Worm (Caenorhabditis elegans) whole organism, L4 larva: ENCODE data around the gene C13G3.1.

ENCODE experiments used
- T20F7.1 ChIP-seq: fragments of 200-800 bp; sonication (Bioruptor generic); optimal IDR thresholded peaks from 2 replicates; lab custom pipeline; 2018; ENCODE audit warnings: mild to moderate bottlenecking, missing genetic modification characterization, missing compliant biosample characterization
- Y48G9A.11 ChIP-seq: fragments of 200-800 bp; sonication (Bioruptor generic); IDR thresholded peaks from 2 replicates; pipeline ENCODE4 v1.3.6; 2022; ENCODE audit warnings: missing genetic modification reagents, missing genetic modification characterization, missing compliant biosample characterization
- Y5F2A.4 ChIP-seq: fragments of 200-800 bp; sonication (Bioruptor generic); optimal IDR thresholded peaks from 2 replicates; lab custom pipeline; 2018; ENCODE audit warnings: mild to moderate bottlenecking, missing genetic modification characterization, missing compliant biosample characterization
- Y75B8A.6 ChIP-seq: fragments of 200-800 bp; sonication (Bioruptor generic); IDR thresholded peaks from 2 replicates; pipeline ENCODE4 v1.3.6; 2022; ENCODE audit warnings: missing genetic modification reagents, missing genetic modification characterization, missing compliant biosample characterization
- ama-1 ChIP-seq: fragments of 150-350 bp; optimal IDR thresholded peaks from 2 replicates; lab custom pipeline; 2014; ENCODE audit warnings: inconsistent platforms, mixed read lengths
- attf-4 ChIP-seq: sonication (generic microtip); optimal IDR thresholded peaks from 3 replicates; lab custom pipeline; 2017; ENCODE audit warnings: missing biosample characterization, missing genetic modification characterization
- ceh-20 ChIP-seq: fragments of 200-800 bp; sonication (Bioruptor generic); IDR thresholded peaks from 2 replicates; pipeline ENCODE4 v1.3.6; 2022; ENCODE audit warnings: missing genetic modification reagents, missing genetic modification characterization, missing compliant biosample characterization
- ceh-28 ChIP-seq: fragments of 150-350 bp; optimal IDR thresholded peaks from 2 replicates; lab custom pipeline; 2014; ENCODE audit warnings: missing biosample characterization, missing genetic modification reagents, missing genetic modification characterization
- ceh-62 ChIP-seq: sonication (generic microtip); optimal IDR thresholded peaks from 2 replicates; lab custom pipeline; 2017; ENCODE audit warnings: missing biosample characterization, missing genetic modification characterization
- cey-2 ChIP-seq: sonication (generic microtip); optimal IDR thresholded peaks from 3 replicates; lab custom pipeline; 2017; ENCODE audit warnings: missing genetic modification characterization, mild to moderate bottlenecking, missing compliant biosample characterization, antibody characterized with exemption, borderline replicate concordance; ENCODE audit not compliant: insufficient read depth
- daf-12 ChIP-seq: fragments of 150-350 bp; optimal IDR thresholded peaks from 2 replicates; lab custom pipeline; 2014; ENCODE audit warnings: missing biosample characterization, missing genetic modification reagents, missing genetic modification characterization
- daf-16 ChIP-seq, 3 experiments: sonication (generic microtip); optimal IDR thresholded peaks; 2 replicates each; lab custom pipeline; 2016 to 2017; ENCODE audit warnings: missing genetic modification characterization in 3 of 3, missing genetic modification reagents in 3 of 3, mild to moderate bottlenecking in 2 of 3, missing compliant biosample characterization in 2 of 3, missing biosample characterization in 1 of 3, moderate library complexity in 1 of 3
- dmd-6 ChIP-seq: fragments of 200-800 bp; sonication (Bioruptor generic); IDR thresholded peaks from 2 replicates; pipeline ENCODE4 v1.3.6; 2022; ENCODE audit warnings: missing genetic modification reagents, missing genetic modification characterization, missing compliant biosample characterization
- dve-1 ChIP-seq: sonication (generic microtip); optimal IDR thresholded peaks from 2 replicates; lab custom pipeline; 2017; ENCODE audit warnings: antibody characterized with exemption, mild to moderate bottlenecking, missing genetic modification characterization, missing compliant biosample characterization; ENCODE audit not compliant: insufficient read depth
- fos-1 ChIP-seq: fragments of 150-350 bp; optimal IDR thresholded peaks from 2 replicates; lab custom pipeline; 2014; ENCODE audit warnings: missing biosample characterization, missing genetic modification characterization
- hlh-11 ChIP-seq: fragments of 200-800 bp; sonication (Bioruptor generic); optimal IDR thresholded peaks from 2 replicates; lab custom pipeline; 2018; ENCODE audit warnings: mild to moderate bottlenecking, missing genetic modification characterization, missing compliant biosample characterization
- lin-1 ChIP-seq: fragments of 200-800 bp; sonication (Bioruptor generic); IDR thresholded peaks from 2 replicates; pipeline ENCODE4 v1.3.6; 2022; ENCODE audit warnings: missing genetic modification reagents, missing genetic modification characterization, missing compliant biosample characterization
- lin-29 ChIP-seq: fragments of 200-800 bp; sonication (Bioruptor generic); IDR thresholded peaks from 2 replicates; pipeline ENCODE4 v1.3.6; 2022; ENCODE audit warnings: missing genetic modification reagents, missing genetic modification characterization, missing compliant biosample characterization
- lin-39 ChIP-seq: fragments of 150-350 bp; optimal IDR thresholded peaks from 2 replicates; lab custom pipeline; 2014; ENCODE audit warnings: missing biosample characterization, missing genetic modification reagents, missing genetic modification characterization
- lir-3 ChIP-seq: sonication (generic microtip); optimal IDR thresholded peaks from 2 replicates; lab custom pipeline; 2016; ENCODE audit warnings: mild to moderate bottlenecking, missing genetic modification characterization, missing compliant biosample characterization
- madf-5 ChIP-seq, 2 experiments: fragments of 200-800 bp; sonication (Bioruptor generic); IDR thresholded peaks; 2 replicates each; pipeline ENCODE4 v1.3.6; 2022; ENCODE audit warnings: missing compliant biosample characterization in 2 of 2, missing genetic modification characterization in 2 of 2
- mdt-29 ChIP-seq: fragments of 200-800 bp; sonication (Bioruptor generic); IDR thresholded peaks from 2 replicates; pipeline ENCODE4 v1.3.6; 2022; ENCODE audit warnings: missing genetic modification reagents, missing genetic modification characterization, missing compliant biosample characterization
- mxl-2 ChIP-seq: fragments of 200-800 bp; sonication (Bioruptor generic); conservative IDR thresholded peaks from 2 replicates; pipeline ENCODE4 v1.3.6; 2022; ENCODE audit warnings: missing genetic modification reagents, missing genetic modification characterization, missing compliant biosample characterization
- nhr-102 ChIP-seq: sonication (generic microtip); optimal IDR thresholded peaks from 2 replicates; lab custom pipeline; 2016; ENCODE audit warnings: mild to moderate bottlenecking, missing genetic modification characterization, moderate library complexity, missing compliant biosample characterization
- nhr-11 ChIP-seq: fragments of 150-350 bp; optimal IDR thresholded peaks from 2 replicates; lab custom pipeline; 2014; ENCODE audit warnings: missing biosample characterization, missing genetic modification characterization
- nhr-111 ChIP-seq: fragments of 200-800 bp; sonication (Bioruptor generic); optimal IDR thresholded peaks from 2 replicates; lab custom pipeline; 2018; ENCODE audit warnings: mild to moderate bottlenecking, missing genetic modification characterization, missing compliant biosample characterization
- nhr-237 ChIP-seq: sonication (generic microtip); optimal IDR thresholded peaks from 2 replicates; lab custom pipeline; 2017; ENCODE audit warnings: missing biosample characterization, missing genetic modification characterization
- nhr-28 ChIP-seq: fragments of 150-350 bp; optimal IDR thresholded peaks from 2 replicates; lab custom pipeline; 2014; ENCODE audit warnings: missing biosample characterization, missing genetic modification characterization
- nhr-77 ChIP-seq: fragments of 150-350 bp; optimal IDR thresholded peaks from 2 replicates; lab custom pipeline; 2014; ENCODE audit warnings: missing biosample characterization, missing genetic modification characterization
- php-3 ChIP-seq: fragments of 200-800 bp; sonication (Bioruptor generic); IDR thresholded peaks from 2 replicates; pipeline ENCODE4 v1.3.6; 2022; ENCODE audit warnings: missing genetic modification reagents, missing genetic modification characterization, missing compliant biosample characterization
- pqm-1 ChIP-seq: sonication (generic microtip); optimal IDR thresholded peaks from 2 replicates; lab custom pipeline; 2017; ENCODE audit warnings: missing biosample characterization, missing genetic modification characterization
- sdz-12 ChIP-seq: fragments of 200-800 bp; sonication (Bioruptor generic); optimal IDR thresholded peaks from 2 replicates; lab custom pipeline; 2018; ENCODE audit warnings: mild to moderate bottlenecking, missing genetic modification characterization, missing compliant biosample characterization
- snpc-4 ChIP-seq: fragments of 150-350 bp; optimal IDR thresholded peaks from 2 replicates; lab custom pipeline; 2014; ENCODE audit warnings: missing biosample characterization, missing genetic modification characterization
- tra-1 ChIP-seq: fragments of 200-800 bp; sonication (Bioruptor generic); IDR thresholded peaks from 2 replicates; pipeline ENCODE4 v1.3.6; 2022; ENCODE audit warnings: missing genetic modification reagents, missing genetic modification characterization, missing compliant biosample characterization
- zag-1 ChIP-seq: fragments of 150-350 bp; optimal IDR thresholded peaks from 2 replicates; lab custom pipeline; 2014; ENCODE audit warnings: missing biosample characterization, missing genetic modification characterization
- ztf-7 ChIP-seq: fragments of 150-350 bp; optimal IDR thresholded peaks from 2 replicates; lab custom pipeline; 2014; ENCODE audit warnings: missing biosample characterization, missing genetic modification characterization

The C13G3.1 gene

ce11 chrV:11009124-11009524, 3.1 kb downstream of the C13G3.1 start (continued):
- TF ChIP-seq dve-1 (tag; lab: Kevin White, UChicago), result peak; percentile 38
- peak; percentile 78 for TF ChIP-seq tra-1 (GFP tag; lab: Robert Waterston, UW)
- TF ChIP-seq mxl-2 (GFP tag; lab: Robert Waterston, UW), result 0 out of 2 replicates have a peak, but pooled peaks have one; percentile 38
- TF ChIP-seq lir-3 (tag; lab: Kevin White, UChicago), result no peak
- TF ChIP-seq dmd-6 (GFP tag; lab: Robert Waterston, UW), result peak; percentile 96
- TF ChIP-seq T20F7.1 (GFP tag; lab: Kevin White, UChicago), result peak; percentile 45
- no peak for TF ChIP-seq lin-29 (GFP tag; lab: Robert Waterston, UW)
- peak; percentile 22; the same call in 1 of the 2 replicates for TF ChIP-seq ceh-20

- TF ChIP-seq sdz-12 (GFP tag; lab: Kevin White, UChicago) (no peak), snpc-4 (tag; lab: Kevin White, UChicago) (no peak), nhr-28 (tag; lab: Kevin White, UChicago) (peak; percentile 63), dve-1 (tag; lab: Kevin White, UChicago) (peak; percentile 38), lin-1 (0 out of 2 replicates have a peak, but pooled peaks have one; percentile 26), php-3 (0 out of 2 replicates have a peak, but pooled peaks have one; percentile 53), Y75B8A.6 (GFP tag; lab: Robert Waterston, UW) (no peak), tra-1 (GFP tag; lab: Robert Waterston, UW) (0 out of 2 replicates have a peak, but pooled peaks have one; percentile 19), dmd-6 (GFP tag; lab: Robert Waterston, UW) (peak; percentile 88), attf-4 (tag; lab: Kevin White, UChicago) (no peak), pqm-1 (peak; percentile 27), ceh-62 (no peak), daf-16 (GFP tag; optimal IDR thresholded peaks at IDR 0.05; lab: Kevin White, UChicago) (no peak), daf-16 (tag; optimal IDR thresholded peaks at IDR 0.05; lab: Kevin White, UChicago) (peak; percentile 63), cey-2 (tag; lab: Kevin White, UChicago) (no peak), ceh-28 (tag; lab: Kevin White, UChicago) (no peak), hlh-11 (tag; lab: Kevin White, UChicago) (peak; percentile 65), nhr-77 (tag; lab: Kevin White, UChicago) (peak; percentile 62)
Observed at ce11 chrV:11007651-11008050, 4.6 kb downstream of the C13G3.1 start.

ce11 chrV:11004094-11004493, 8.2 kb downstream of the C13G3.1 start:
- TF ChIP-seq Y48G9A.11 (GFP tag; lab: Robert Waterston, UW) (no peak), ztf-7 (no peak), nhr-102 (tag; lab: Kevin White, UChicago) (no peak), nhr-111 (GFP tag; lab: Kevin White, UChicago) (no peak), nhr-11 (tag; lab: Kevin White, UChicago) (no peak), nhr-237 (tag; lab: Kevin White, UChicago) (no peak), Y5F2A.4 (GFP tag; lab: Kevin White, UChicago) (no peak)

- TF ChIP-seq nhr-237 (tag; lab: Kevin White, UChicago) (no peak), nhr-102 (tag; lab: Kevin White, UChicago) (no peak), fos-1 (tag; lab: Kevin White, UChicago) (no peak), zag-1 (tag; lab: Kevin White, UChicago) (no peak), Y75B8A.6 (GFP tag; lab: Robert Waterston, UW) (no peak), daf-12 (no peak), lin-39 (no peak), mdt-29 (no peak), nhr-11 (tag; lab: Kevin White, UChicago) (no peak), ama-1 (lab: Kevin White, UChicago) (no peak), Y5F2A.4 (GFP tag; lab: Kevin White, UChicago) (no peak), madf-5 (GFP tag; IDR thresholded peaks at IDR 0.05; lab: Robert Waterston, UW) (no peak)
Observed at ce11 chrV:11002434-11002833, 9.8 kb downstream of the C13G3.1 start, which contains the start of gene F53B7.4. TSS of gene F53B7.4 (minus strand) at chrV:11002534.
